Worm (Caenorhabditis elegans) whole organism, young adult: ENCODE measurements around the gene R08F11.1.
A peak's percentile ranks its signal among the peaks of the same experiment; 100 is the strongest.

ENCODE experiments used
- C17E4.6 ChIP-seq: fragments of 200-800 bp; sonication (Bioruptor generic); IDR thresholded peaks from 2 replicates; pipeline ENCODE4 v1.3.6; 2022; ENCODE audit warnings: missing genetic modification reagents, missing genetic modification characterization, missing compliant biosample characterization
- F39B2.1 ChIP-seq: fragments of 200-800 bp; sonication (Bioruptor generic); IDR thresholded peaks from 2 replicates; pipeline ENCODE4 v1.3.6; 2022; ENCODE audit warnings: missing genetic modification reagents, missing genetic modification characterization, missing compliant biosample characterization
- F55B11.4 ChIP-seq: sonication (generic microtip); optimal IDR thresholded peaks from 2 replicates; lab custom pipeline; 2016; ENCODE audit warnings: missing compliant biosample characterization, missing genetic modification characterization, borderline replicate concordance; ENCODE audit not compliant: insufficient read depth
- Y79H2A.3 ChIP-seq: fragments of 200-800 bp; sonication (Bioruptor generic); conservative IDR thresholded peaks from 2 replicates; pipeline ENCODE4 v1.3.6; 2022; ENCODE audit warnings: missing genetic modification reagents, missing genetic modification characterization, missing compliant biosample characterization
- atf-7 ChIP-seq: sonication (generic microtip); optimal IDR thresholded peaks from 2 replicates; lab custom pipeline; 2017; ENCODE audit warnings: mild to moderate bottlenecking, missing genetic modification characterization, missing compliant biosample characterization
- attf-3 ChIP-seq: fragments of 200-800 bp; sonication (Bioruptor generic); conservative IDR thresholded peaks from 2 replicates; pipeline ENCODE4 v1.3.6; 2022; ENCODE audit warnings: missing genetic modification reagents, missing genetic modification characterization, missing compliant biosample characterization
- cebp-1 ChIP-seq, 2 experiments: fragments of 200-800 bp in 1 of 2; sonication (Bioruptor generic) in 1 of 2; sonication (generic microtip) in 1 of 2; IDR thresholded peaks in 1 of 2; optimal IDR thresholded peaks in 1 of 2; 2 replicates each; pipeline versions ENCODE4 v1.3.6 to Lab custom; 2017 to 2022; ENCODE audit warnings: missing compliant biosample characterization in 2 of 2, missing genetic modification characterization in 2 of 2, mild to moderate bottlenecking in 1 of 2, missing genetic modification reagents in 1 of 2, moderate library complexity in 1 of 2
- ceh-40 ChIP-seq: fragments of 200-800 bp; sonication (Bioruptor generic); IDR thresholded peaks from 2 replicates; pipeline ENCODE4 v1.3.6; 2022; ENCODE audit warnings: missing genetic modification characterization, missing compliant biosample characterization
- ceh-79 ChIP-seq: sonication (generic microtip); optimal IDR thresholded peaks from 2 replicates; lab custom pipeline; 2017; ENCODE audit warnings: mild to moderate bottlenecking, missing genetic modification characterization, missing compliant biosample characterization
- ceh-91 ChIP-seq: fragments of 200-800 bp; sonication (Bioruptor generic); IDR thresholded peaks from 2 replicates; pipeline ENCODE4 v1.3.6; 2022; ENCODE audit warnings: missing genetic modification reagents, missing genetic modification characterization, missing compliant biosample characterization
- die-1 ChIP-seq: sonication (generic microtip); optimal IDR thresholded peaks from 2 replicates; lab custom pipeline; 2016; ENCODE audit warnings: missing genotype, mild to moderate bottlenecking, missing genetic modification characterization, missing compliant biosample characterization
- dpl-1 ChIP-seq: fragments of 150-350 bp; optimal IDR thresholded peaks from 2 replicates; lab custom pipeline; 2014; ENCODE audit warnings: missing biosample characterization, missing genetic modification reagents, missing genetic modification characterization
- efl-1 ChIP-seq: fragments of 150-350 bp; optimal IDR thresholded peaks from 2 replicates; lab custom pipeline; 2014; ENCODE audit warnings: missing biosample characterization, missing genetic modification reagents, missing genetic modification characterization
- egl-44 ChIP-seq: fragments of 200-800 bp; sonication (Bioruptor generic); IDR thresholded peaks from 2 replicates; pipeline ENCODE4 v1.3.6; 2022; ENCODE audit warnings: missing genetic modification reagents, missing genetic modification characterization, missing compliant biosample characterization
- egrh-3 ChIP-seq: fragments of 200-800 bp; sonication (Bioruptor generic); IDR thresholded peaks from 2 replicates; pipeline ENCODE4 v1.3.6; 2022; ENCODE audit warnings: missing genetic modification reagents, missing genetic modification characterization, missing compliant biosample characterization
- lin-35 ChIP-seq, 3 experiments: fragments of 150-350 bp in 2 of 3; sonication (generic microtip) in 1 of 3; optimal IDR thresholded peaks; 2 replicates each; lab custom pipeline; 2014 to 2018; ENCODE audit warnings: missing biosample characterization in 3 of 3, missing genetic modification characterization in 3 of 3, missing genetic modification reagents in 3 of 3
- lin-54 ChIP-seq: fragments of 200-800 bp; sonication (Bioruptor generic); optimal IDR thresholded peaks from 2 replicates; lab custom pipeline; 2018; ENCODE audit warnings: mild to moderate bottlenecking, missing genetic modification characterization, missing compliant biosample characterization
- lsy-27 ChIP-seq: sonication (generic microtip); optimal IDR thresholded peaks from 2 replicates; lab custom pipeline; 2017; ENCODE audit warnings: missing genetic modification characterization, mild to moderate bottlenecking, missing compliant biosample characterization, antibody characterized with exemption, missing genotype, borderline replicate concordance; ENCODE audit not compliant: insufficient read depth
- mel-28 ChIP-seq: sonication (generic microtip); optimal IDR thresholded peaks from 2 replicates; lab custom pipeline; 2016; ENCODE audit warnings: borderline replicate concordance, mild to moderate bottlenecking, missing genetic modification characterization, missing compliant biosample characterization
- nfya-1 ChIP-seq: sonication (generic microtip); optimal IDR thresholded peaks from 2 replicates; lab custom pipeline; 2017; ENCODE audit warnings: antibody characterized with exemption, missing compliant biosample characterization, missing genetic modification characterization, borderline replicate concordance; ENCODE audit not compliant: insufficient read depth
- rec-8 ChIP-seq, 2 experiments: sonication (generic microtip); optimal IDR thresholded peaks; 2 replicates each; lab custom pipeline; 2016; ENCODE audit warnings: mild to moderate bottlenecking in 2 of 2, missing genetic modification characterization in 2 of 2, missing genetic modification reagents in 2 of 2, missing genotype in 2 of 2, missing biosample characterization in 1 of 2, missing compliant biosample characterization in 1 of 2, moderate library complexity in 1 of 2
- snpc-4 ChIP-seq, 5 experiments: fragments of 150-350 bp in 1 of 5; sonication (generic microtip) in 4 of 5; optimal IDR thresholded peaks; 2 replicates each; lab custom pipeline; 2014 to 2018; ENCODE audit warnings: missing genetic modification characterization in 5 of 5, missing biosample characterization in 3 of 5, antibody characterized with exemption in 2 of 5, mild to moderate bottlenecking in 2 of 5, missing compliant biosample characterization in 2 of 5, missing genotype in 2 of 5, moderate library complexity in 2 of 5, missing genetic modification reagents in 1 of 5
- sptf-2 ChIP-seq: fragments of 200-800 bp; sonication (Bioruptor generic); optimal IDR thresholded peaks from 2 replicates; lab custom pipeline; 2018; ENCODE audit warnings: mild to moderate bottlenecking, missing genetic modification characterization, missing compliant biosample characterization
- unc-130 ChIP-seq: sonication (generic microtip); optimal IDR thresholded peaks from 2 replicates; lab custom pipeline; 2016; ENCODE audit warnings: missing genetic modification reagents, missing genetic modification characterization, missing compliant biosample characterization
- zfh-2 ChIP-seq: fragments of 200-800 bp; sonication (Bioruptor generic); conservative IDR thresholded peaks from 2 replicates; pipeline ENCODE4 v1.3.6; 2022; ENCODE audit warnings: missing genetic modification reagents, missing genetic modification characterization, missing compliant biosample characterization
- ztf-25 ChIP-seq: fragments of 200-800 bp; sonication (Bioruptor generic); IDR thresholded peaks from 2 replicates; pipeline ENCODE4 v1.3.6; 2022; ENCODE audit warnings: missing genetic modification reagents, missing genetic modification characterization, missing compliant biosample characterization

Gene R08F11.1

ce11 chrV:3750328-3750727, 33.7 kb downstream of the R08F11.1 start:
- TF ChIP-seq ztf-25 (GFP tag; lab: Robert Waterston, UW): no peak
- no peak for TF ChIP-seq F39B2.1 (GFP tag; lab: Robert Waterston, UW)
- no peak for TF ChIP-seq ceh-79 (tag; lab: Kevin White, UChicago)
- peak; percentile 71; the same call in 1 of the 2 replicates for TF ChIP-seq egrh-3 (GFP tag; lab: Robert Waterston, UW)
- TF ChIP-seq atf-7 (tag; lab: Kevin White, UChicago): no peak
- TF ChIP-seq C17E4.6 (GFP tag; lab: Robert Waterston, UW): no peak
- peak; percentile 87 for TF ChIP-seq zfh-2 (GFP tag; lab: Robert Waterston, UW)

- no peak for TF ChIP-seq cebp-1 (GFP tag; IDR thresholded peaks at IDR 0.05; lab: Robert Waterston, UW)
- TF ChIP-seq cebp-1 (tag; optimal IDR thresholded peaks at IDR 0.05; lab: Kevin White, UChicago): no peak
- no peak for TF ChIP-seq die-1 (tag; lab: Kevin White, UChicago)
- peak; percentile 57 for TF ChIP-seq efl-1 (GFP tag; lab: Kevin White, UChicago)
- TF ChIP-seq dpl-1 (GFP tag; lab: Kevin White, UChicago): peak; percentile 39
- TF ChIP-seq Y79H2A.3 (GFP tag; lab: Robert Waterston, UW): no peak
- peak; percentile 82 for TF ChIP-seq lin-54
- peak; percentile 91 for TF ChIP-seq attf-3 (GFP tag; lab: Robert Waterston, UW)
- no peak for TF ChIP-seq egl-44
- TF ChIP-seq lin-35 (GFP tag; optimal IDR thresholded peaks at IDR 0.05; lab: Kevin White, UChicago): peak in 1 of 3 experiments; percentile 58
Measured at ce11 chrV:3743172-3743626, 40.8 kb downstream of the R08F11.1 start, which contains the start of gene mtm-9. Gene mtm-9 (plus strand): TSS chrV:3743576.

ce11 chrV:3739302-3739701, 44.7 kb downstream of the R08F11.1 start, which contains the start of gene hpo-36:
Gene hpo-36 (minus strand): TSS chrV:3739402.
- TF ChIP-seq unc-130 (GFP tag; lab: Kevin White, UChicago) (no peak), snpc-4 (GFP tag; optimal IDR thresholded peaks at IDR 0.05; lab: Kevin White, UChicago) (no peak), snpc-4 (tag; optimal IDR thresholded peaks at IDR 0.05; lab: Kevin White, UChicago) (peak in 2 of 4 experiments; percentile 9 to 29)

- TF ChIP-seq ceh-40 (no peak), lsy-27 (no peak), ceh-91 (GFP tag; lab: Robert Waterston, UW) (no peak), rec-8 (tag; optimal IDR thresholded peaks at IDR 0.05; lab: Kevin White, UChicago) (no peak), sptf-2 (GFP tag; lab: Kevin White, UChicago) (no peak), F55B11.4 (no peak), mel-28 (tag; lab: Kevin White, UChicago) (no peak), Y79H2A.3 (GFP tag; lab: Robert Waterston, UW) (no peak), lin-54 (no peak), cebp-1 (GFP tag; IDR thresholded peaks at IDR 0.05; lab: Robert Waterston, UW) (no peak), cebp-1 (tag; optimal IDR thresholded peaks at IDR 0.05; lab: Kevin White, UChicago) (no peak), nfya-1 (no peak)
Measured at ce11 chrV:3738409-3738808, 45.6 kb downstream of the R08F11.1 start.
